Worm (Caenorhabditis elegans): ENCODE measurements around the gene T20B12.7.

T20B12.7 gene

DNA sequence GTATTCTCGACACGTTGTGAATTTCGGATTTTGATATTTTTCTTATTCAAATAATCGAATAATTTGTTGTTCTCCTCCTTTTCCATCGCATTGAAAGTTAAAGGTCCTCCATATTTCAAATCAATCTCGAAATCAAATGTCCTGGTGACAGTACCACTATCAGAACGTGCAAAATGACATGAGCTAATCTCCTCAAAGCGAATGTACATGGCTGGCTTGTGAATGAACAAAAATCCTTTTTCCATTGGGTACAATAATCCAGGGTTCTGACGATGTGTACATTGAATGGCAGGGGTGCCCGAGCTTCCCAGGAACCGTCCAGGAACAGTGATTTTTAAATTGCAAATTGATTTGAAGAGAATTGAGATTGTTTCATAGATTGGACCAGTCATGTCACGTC is 1.3 kb upstream of the T20B12.7 start:
- no peak for TF ChIP-seq ztf-4 (tag; optimal IDR thresholded peaks at IDR 0.05)
- TF ChIP-seq dmd-4 (tag; optimal IDR thresholded peaks at IDR 0.05): no peak
- no peak for TF ChIP-seq mab-5 (tag; optimal IDR thresholded peaks at IDR 0.05)
- TF ChIP-seq lin-13 (GFP tag; optimal IDR thresholded peaks at IDR 0.05): no peak
- no peak for TF ChIP-seq ztf-11 (tag; optimal IDR thresholded peaks at IDR 0.05)
- no peak for TF ChIP-seq blmp-1 (tag; optimal IDR thresholded peaks at IDR 0.05; ENCODE audit: insufficient read depth)
- no peak for TF ChIP-seq nhr-77 (tag; optimal IDR thresholded peaks at IDR 0.05)
- TF ChIP-seq nhr-25 (tag; optimal IDR thresholded peaks at IDR 0.05): no peak
- TF ChIP-seq unc-62 (GFP tag; optimal IDR thresholded peaks at IDR 0.05): no peak
- no peak for TF ChIP-seq sem-4 (tag; optimal IDR thresholded peaks at IDR 0.05)
- no peak for TF ChIP-seq unc-55 (GFP tag; optimal IDR thresholded peaks at IDR 0.05)
- no peak for TF ChIP-seq sma-9 (GFP tag; optimal IDR thresholded peaks at IDR 0.05)
- no peak for TF ChIP-seq sma-9 (tag; optimal IDR thresholded peaks at IDR 0.05)
- TF ChIP-seq sma-3 (GFP tag; optimal IDR thresholded peaks at IDR 0.05): no peak

DNA sequence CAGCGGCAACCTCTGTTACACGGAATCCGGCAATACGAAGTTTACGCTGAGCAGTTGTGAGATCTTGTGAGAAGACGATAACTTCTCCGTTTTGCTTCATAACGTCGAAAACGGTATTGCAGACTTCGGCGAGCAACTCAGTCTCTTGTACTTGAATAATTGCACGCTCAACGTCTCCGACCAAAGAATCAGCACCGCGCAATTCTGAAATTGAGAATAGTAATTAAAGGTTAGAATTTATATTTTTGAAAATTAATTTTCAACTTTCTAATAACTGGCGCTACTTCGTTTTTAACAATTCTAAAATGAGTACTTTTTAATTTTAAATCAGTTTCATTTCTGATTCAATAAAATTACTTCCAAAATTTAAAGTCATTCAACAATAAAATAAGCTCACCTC is 323 bp downstream of the T20B12.7 start:
- TF ChIP-seq lin-13 (GFP tag; optimal IDR thresholded peaks at IDR 0.05): no peak
- no peak for TF ChIP-seq unc-62 (GFP tag; optimal IDR thresholded peaks at IDR 0.05)
- TF ChIP-seq Y55F3AM.14 (GFP tag; optimal IDR thresholded peaks at IDR 0.05): no peak
- no peak for TF ChIP-seq nhr-23 (tag; optimal IDR thresholded peaks at IDR 0.05)
- TF ChIP-seq F13H6.1 (tag; optimal IDR thresholded peaks at IDR 0.05): no peak
- no peak for TF ChIP-seq ama-1 (optimal IDR thresholded peaks at IDR 0.05)
- TF ChIP-seq nhr-11 (tag; optimal IDR thresholded peaks at IDR 0.05): no peak
- TF ChIP-seq dmd-4 (tag; optimal IDR thresholded peaks at IDR 0.05): no peak
- no peak for TF ChIP-seq ztf-4 (tag; optimal IDR thresholded peaks at IDR 0.05)
- TF ChIP-seq nhr-6 (tag; optimal IDR thresholded peaks at IDR 0.05): no peak
- no peak for TF ChIP-seq ZK546.5 (tag; optimal IDR thresholded peaks at IDR 0.05)
- no peak for TF ChIP-seq egl-27 (tag; optimal IDR thresholded peaks at IDR 0.05)
- no peak for TF ChIP-seq ztf-11 (tag; optimal IDR thresholded peaks at IDR 0.05)
- no peak for TF ChIP-seq nhr-77 (tag; optimal IDR thresholded peaks at IDR 0.05)
- TF ChIP-seq nhr-25 (tag; optimal IDR thresholded peaks at IDR 0.05): no peak
- TF ChIP-seq aly-2 (tag; optimal IDR thresholded peaks at IDR 0.05): no peak
- no peak for TF ChIP-seq mdl-1 (tag; optimal IDR thresholded peaks at IDR 0.05)
- no peak for TF ChIP-seq elt-1 (tag; optimal IDR thresholded peaks at IDR 0.05)
- no peak for TF ChIP-seq lin-39 (tag; optimal IDR thresholded peaks at IDR 0.05)
- no peak for TF ChIP-seq nhr-129 (tag; optimal IDR thresholded peaks at IDR 0.05)

DNA sequence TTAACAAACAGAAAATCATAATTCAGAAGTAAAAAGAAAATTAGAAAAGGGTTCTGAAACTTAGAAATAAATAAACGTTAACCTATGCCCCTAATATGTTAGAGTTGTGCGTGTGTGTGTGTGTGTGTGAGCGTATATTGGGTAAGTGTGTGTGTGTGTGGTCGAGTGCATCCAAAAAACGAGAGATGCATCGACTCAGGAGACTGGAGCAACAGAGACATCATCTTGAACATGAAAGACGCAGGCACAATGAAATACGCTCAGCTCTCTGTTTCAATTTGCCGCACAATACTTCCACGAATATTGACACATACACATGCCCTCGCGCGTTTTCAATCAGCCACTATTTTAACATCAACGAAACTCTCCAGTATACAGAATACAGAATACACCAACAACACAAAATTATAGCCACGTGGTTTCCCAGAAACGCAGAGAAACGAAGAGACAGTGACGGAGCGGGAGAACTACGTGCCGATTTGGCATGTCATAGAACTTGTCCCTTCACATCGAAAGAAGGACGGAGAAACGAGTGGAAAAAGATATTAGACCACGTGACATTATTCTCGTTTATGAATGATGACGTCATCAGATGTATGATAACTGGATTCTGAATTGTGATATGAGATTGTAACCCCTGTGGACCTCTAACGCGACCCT is 2.6 kb downstream of the T20B12.7 start:
- TF ChIP-seq F13H6.1 (tag; optimal IDR thresholded peaks at IDR 0.05) (peak; percentile 58), Y55F3AM.14 (GFP tag; optimal IDR thresholded peaks at IDR 0.05) (peak; percentile 66), skn-1 (tag; optimal IDR thresholded peaks at IDR 0.05) (peak; percentile 16), lin-13 (GFP tag; optimal IDR thresholded peaks at IDR 0.05) (peak; percentile 17), nhr-21 (tag; optimal IDR thresholded peaks at IDR 0.05) (peak; percentile 93), blmp-1 (tag; optimal IDR thresholded peaks at IDR 0.05; ENCODE audit: insufficient read depth) (peak; percentile 75), nhr-237 (tag; optimal IDR thresholded peaks at IDR 0.05) (no peak), nhr-25 (tag; optimal IDR thresholded peaks at IDR 0.05) (peak; percentile 97), fos-1 (tag; optimal IDR thresholded peaks at IDR 0.05) (peak; percentile 75), C34F6.9 (tag; optimal IDR thresholded peaks at IDR 0.05) (peak; percentile 82), ceh-16 (tag; optimal IDR thresholded peaks at IDR 0.05) (no peak), egl-27 (tag; optimal IDR thresholded peaks at IDR 0.05) (peak; percentile 60), crh-2 (tag; optimal IDR thresholded peaks at IDR 0.05) (peak; percentile 92), ztf-4 (tag; optimal IDR thresholded peaks at IDR 0.05) (peak; percentile 89), nhr-129 (tag; optimal IDR thresholded peaks at IDR 0.05) (peak; percentile 92), gmeb-1 (tag; optimal IDR thresholded peaks at IDR 0.05) (peak; percentile 69), ZK546.5 (tag; optimal IDR thresholded peaks at IDR 0.05) (no peak), dmd-4 (tag; optimal IDR thresholded peaks at IDR 0.05) (no peak), lsy-2 (tag; optimal IDR thresholded peaks at IDR 0.05) (peak; percentile 33 to 76), snpc-4 (tag; optimal IDR thresholded peaks at IDR 0.05) (peak; percentile 41), mdl-1 (tag; optimal IDR thresholded peaks at IDR 0.05) (peak; percentile 92 to 96), unc-62 (GFP tag; optimal IDR thresholded peaks at IDR 0.05) (peak; percentile 15), zag-1 (tag; optimal IDR thresholded peaks at IDR 0.05) (no peak), sem-4 (tag; optimal IDR thresholded peaks at IDR 0.05) (peak; percentile 70), nhr-11 (tag; optimal IDR thresholded peaks at IDR 0.05) (no peak), unc-39 (tag; optimal IDR thresholded peaks at IDR 0.05) (no peak), sma-3 (GFP tag; optimal IDR thresholded peaks at IDR 0.05) (peak; percentile 95), ama-1 (optimal IDR thresholded peaks at IDR 0.05) (peak; percentile 59), unc-55 (GFP tag; optimal IDR thresholded peaks at IDR 0.05) (peak; percentile 52), nhr-77 (tag; optimal IDR thresholded peaks at IDR 0.05) (no peak), nhr-10 (tag; optimal IDR thresholded peaks at IDR 0.05) (peak; percentile 8), ceh-82 (tag; optimal IDR thresholded peaks at IDR 0.05) (no peak), R02D3.7 (tag; optimal IDR thresholded peaks at IDR 0.05) (no peak), sma-9 (GFP tag; optimal IDR thresholded peaks at IDR 0.05) (peak; percentile 91), sma-9 (tag; optimal IDR thresholded peaks at IDR 0.05) (no peak), lin-11 (tag; optimal IDR thresholded peaks at IDR 0.05) (no peak), nhr-6 (tag; optimal IDR thresholded peaks at IDR 0.05) (peak; percentile 67)

All from whole organism, L2 larva.